Worm (Caenorhabditis elegans): Measurements from ENCODE around the gene ins-2.
"Not testable (repeated sequence)": the region's sequence is repeated elsewhere in the genome, so short reads cannot be mapped to it uniquely, and the experiment has no call there.

Gene ins-2

DNA sequence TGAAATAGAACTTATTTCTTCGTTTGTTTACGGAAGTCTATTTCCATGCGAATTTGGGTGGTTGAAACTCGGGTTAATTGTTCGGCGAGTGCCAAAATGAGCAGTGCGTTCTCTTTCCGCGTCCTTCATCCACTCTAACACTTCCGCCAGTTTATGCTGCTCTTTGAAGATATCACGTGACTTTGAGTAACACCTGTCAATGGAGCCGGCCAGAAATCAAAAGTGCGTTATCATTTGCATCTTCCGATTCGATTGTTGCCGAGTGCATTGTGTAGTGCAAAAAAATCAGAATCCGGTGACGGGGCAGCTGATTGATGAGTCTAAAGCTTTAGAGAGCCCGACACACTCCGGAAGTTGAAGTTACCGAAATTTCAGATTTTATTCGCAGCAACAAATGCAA, 12.7 kb downstream of the ins-2 start:
- no peak for TF ChIP-seq pax-1 (tag; optimal IDR thresholded peaks at IDR 0.05)
- no peak for TF ChIP-seq unc-42 (tag; optimal IDR thresholded peaks at IDR 0.05)
- peak; percentile 46 for TF ChIP-seq hlh-30 (tag; optimal IDR thresholded peaks at IDR 0.05; ENCODE audit: insufficient read depth)
- TF ChIP-seq tbx-2 (tag; optimal IDR thresholded peaks at IDR 0.05), result no peak
- no peak for TF ChIP-seq gmeb-2 (tag; optimal IDR thresholded peaks at IDR 0.05)
- TF ChIP-seq unc-55 (GFP tag; optimal IDR thresholded peaks at IDR 0.05), result peak; percentile 68
- TF ChIP-seq unc-86 (tag; optimal IDR thresholded peaks at IDR 0.05), result no peak
- TF ChIP-seq C08G9.2 (tag; optimal IDR thresholded peaks at IDR 0.05), result no peak
- no peak for TF ChIP-seq pat-9 (tag; optimal IDR thresholded peaks at IDR 0.05)

DNA sequence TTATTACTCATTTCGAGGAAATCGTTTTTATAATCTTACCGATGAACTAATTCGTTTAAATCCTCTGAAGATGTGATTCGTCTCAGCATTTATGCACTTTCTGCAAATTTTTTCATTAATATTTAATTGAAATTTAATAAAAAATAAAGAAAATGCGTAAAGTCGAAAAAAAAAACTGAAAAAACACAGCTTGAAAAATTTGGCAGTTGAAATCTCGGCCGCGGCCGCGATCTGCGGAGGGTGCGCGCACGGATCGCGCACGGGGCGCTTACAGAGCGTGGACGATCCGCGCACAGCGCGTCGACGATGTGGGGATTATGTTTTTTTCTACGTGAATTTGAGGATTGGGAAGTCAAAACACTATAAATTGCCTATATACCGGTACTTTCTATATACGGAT, 20.6 kb downstream of the ins-2 start, which contains the start of gene ZK84.4:
TSS of gene ZK84.4 (minus strand) at position 101 of the 400 bp plus-strand sequence.
- TF ChIP-seq ceh-6 (GFP tag; optimal IDR thresholded peaks at IDR 0.05); ztf-16 (tag; optimal IDR thresholded peaks at IDR 0.05); ceh-9 (tag; optimal IDR thresholded peaks at IDR 0.05): not testable (repeated sequence)

DNA sequence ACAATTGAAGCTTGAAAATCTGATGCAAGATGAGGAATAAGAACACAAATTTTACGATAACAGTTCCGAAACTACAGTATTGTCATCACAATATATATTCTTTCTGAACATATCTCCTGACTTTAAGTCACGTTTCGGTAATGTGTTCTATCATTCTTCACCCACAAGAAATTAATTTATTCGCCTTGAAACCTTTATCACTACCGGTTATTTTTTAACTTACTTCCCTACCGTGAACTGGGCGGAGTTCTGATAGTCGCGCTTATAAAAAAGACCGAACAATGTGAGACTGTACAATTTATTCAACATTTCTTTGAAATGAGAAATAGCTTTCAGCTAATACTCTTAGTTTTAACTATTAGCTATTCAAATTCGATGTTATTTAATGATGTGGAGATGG, 22.2 kb downstream of the ins-2 start, which contains the start of gene ins-20:
TSS of gene ins-20 (plus strand) at position 301 of the 400 bp plus-strand sequence.
- TF ChIP-seq hlh-13 (GFP tag; optimal IDR thresholded peaks at IDR 0.05) (no peak), dve-1 (tag; optimal IDR thresholded peaks at IDR 0.05) (no peak), K02D7.2 (tag; optimal IDR thresholded peaks at IDR 0.05) (no peak), hlh-8 (tag; optimal IDR thresholded peaks at IDR 0.05) (no peak), sox-2 (GFP tag; IDR thresholded peaks at IDR 0.05) (no peak), ceh-31 (tag; optimal IDR thresholded peaks at IDR 0.05) (no peak), ama-1 (optimal IDR thresholded peaks at IDR 0.05) (no peak), nhr-11 (tag; optimal IDR thresholded peaks at IDR 0.05) (no peak), ceh-18 (tag; optimal IDR thresholded peaks at IDR 0.05) (no peak), tbx-7 (tag; optimal IDR thresholded peaks at IDR 0.05) (no peak), unc-55 (GFP tag; optimal IDR thresholded peaks at IDR 0.05) (no peak), zip-5 (tag; optimal IDR thresholded peaks at IDR 0.05) (no peak), pha-2 (tag; optimal IDR thresholded peaks at IDR 0.05) (no peak), pax-1 (tag; optimal IDR thresholded peaks at IDR 0.05) (no peak), hlh-6 (tag; optimal IDR thresholded peaks at IDR 0.05) (no peak), ceh-48 (tag; optimal IDR thresholded peaks at IDR 0.05) (no peak), dmd-4 (tag; optimal IDR thresholded peaks at IDR 0.05; ENCODE audit: borderline replicate concordance) (no peak)

DNA sequence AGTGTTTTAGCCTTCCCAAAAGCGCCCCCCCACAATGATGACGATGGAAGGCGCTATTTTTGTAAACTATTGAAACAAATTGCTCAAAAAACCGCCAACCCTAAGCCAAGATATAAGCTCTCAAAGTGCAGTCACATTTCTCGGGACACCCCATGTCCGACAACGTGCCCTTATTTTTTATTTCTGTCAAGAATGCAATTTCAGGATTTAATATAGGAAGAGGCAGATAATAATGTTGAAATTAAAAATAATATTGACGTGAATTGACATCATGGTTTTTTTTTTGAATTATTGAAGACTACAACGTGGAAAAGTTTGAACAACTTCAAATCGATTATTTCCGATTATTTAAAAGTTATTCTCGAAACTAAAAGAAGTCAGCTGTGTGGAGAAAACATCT, 25.7 kb downstream of the ins-2 start, which contains the start of gene ZK84.2:
TSS of gene ZK84.2 (plus strand) at position 301 of the 400 bp plus-strand sequence.
- not testable (repeated sequence) for TF ChIP-seq dmd-4 (tag; optimal IDR thresholded peaks at IDR 0.05; ENCODE audit: borderline replicate concordance); Y22D7AL.16 (tag; optimal IDR thresholded peaks at IDR 0.05); hlh-30 (tag; optimal IDR thresholded peaks at IDR 0.05; ENCODE audit: insufficient read depth)

DNA sequence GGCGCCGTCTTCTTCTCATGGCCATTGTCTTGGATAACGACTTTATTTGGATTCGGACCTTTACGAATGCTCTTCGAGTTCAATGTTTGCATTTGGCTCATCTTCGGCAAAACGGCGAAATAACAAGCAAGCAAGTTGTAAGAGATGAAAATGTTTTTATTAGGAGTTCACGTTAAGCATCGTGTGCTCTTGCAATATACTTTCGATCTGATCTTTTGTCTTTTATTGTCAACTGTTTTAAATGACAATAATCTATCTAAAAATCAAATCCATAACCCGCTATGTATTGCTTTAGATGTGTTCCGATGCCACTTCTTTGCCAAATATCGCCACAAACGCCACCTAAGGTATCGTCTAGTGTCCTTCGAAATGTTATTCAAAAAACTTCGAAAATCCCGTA, 28.1 kb downstream of the ins-2 start, which contains the start of gene ZK84.5:
TSS of gene ZK84.5 (minus strand) at position 101 of the 400 bp plus-strand sequence.
- TF ChIP-seq odd-2 (tag; optimal IDR thresholded peaks at IDR 0.05) (no peak), che-1 (tag; optimal IDR thresholded peaks at IDR 0.05) (no peak), hlh-8 (tag; optimal IDR thresholded peaks at IDR 0.05) (no peak), unc-42 (tag; optimal IDR thresholded peaks at IDR 0.05) (no peak), pqm-1 (tag; optimal IDR thresholded peaks at IDR 0.05) (no peak), ceh-2 (tag; optimal IDR thresholded peaks at IDR 0.05) (no peak), hlh-15 (tag; optimal IDR thresholded peaks at IDR 0.05) (no peak)

DNA sequence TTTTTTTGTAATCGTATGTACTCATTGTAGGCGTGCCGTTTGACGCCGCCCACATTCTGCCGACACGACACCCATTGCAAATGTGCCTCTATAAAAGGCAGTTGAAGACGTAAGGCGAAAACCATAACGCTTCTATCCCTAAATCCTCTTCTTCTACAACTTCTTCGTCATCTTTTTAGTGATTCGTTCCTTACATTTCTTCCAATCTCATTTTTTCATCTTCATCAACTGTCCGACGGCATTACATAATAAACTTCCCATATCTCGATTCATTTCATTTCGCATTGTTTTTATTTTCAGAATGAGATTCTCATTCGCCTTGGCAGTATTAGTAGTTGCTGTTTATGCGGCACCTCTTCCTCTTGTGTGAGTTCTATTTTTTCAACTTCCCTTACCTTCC, 32.0 kb downstream of the ins-2 start, which contains the start of gene ZK84.1:
TSS of gene ZK84.1 (plus strand) at position 301 of the 400 bp plus-strand sequence.
- TF ChIP-seq ahr-1 (tag; optimal IDR thresholded peaks at IDR 0.05) (no peak), tbx-7 (tag; optimal IDR thresholded peaks at IDR 0.05) (no peak), elt-2 (tag; optimal IDR thresholded peaks at IDR 0.05) (no peak), odd-2 (tag; optimal IDR thresholded peaks at IDR 0.05) (no peak), sox-4 (tag; optimal IDR thresholded peaks at IDR 0.05) (no peak), ztf-16 (tag; optimal IDR thresholded peaks at IDR 0.05) (no peak), ceh-31 (tag; optimal IDR thresholded peaks at IDR 0.05) (no peak), nfya-1 (tag; optimal IDR thresholded peaks at IDR 0.05) (no peak), sdc-2 (tag; optimal IDR thresholded peaks at IDR 0.05) (no peak), dmd-4 (tag; optimal IDR thresholded peaks at IDR 0.05; ENCODE audit: borderline replicate concordance) (no peak), fkh-10 (GFP tag; optimal IDR thresholded peaks at IDR 0.05) (no peak)
